Worm (Caenorhabditis elegans) whole organism, L4 larva: ENCODE results near the gene H03E18.1.

ENCODE experiments used
- D1046.2 ChIP-seq: fragments of 200-800 bp; sonication (Bioruptor generic); IDR thresholded peaks from 2 replicates; pipeline ENCODE4 v1.3.6; 2022; ENCODE audit warnings: missing genetic modification characterization, missing compliant biosample characterization
- F10B5.3 ChIP-seq: sonication (generic microtip); optimal IDR thresholded peaks from 2 replicates; lab custom pipeline; 2016; ENCODE audit warnings: mild to moderate bottlenecking, missing genetic modification characterization, missing compliant biosample characterization
- F44E2.7 ChIP-seq: fragments of 200-800 bp; sonication (Bioruptor generic); IDR thresholded peaks from 2 replicates; pipeline ENCODE4 v2.1.2; 2022; ENCODE audit warnings: missing genetic modification characterization, missing compliant biosample characterization
- T20F7.1 ChIP-seq: fragments of 200-800 bp; sonication (Bioruptor generic); optimal IDR thresholded peaks from 2 replicates; lab custom pipeline; 2018; ENCODE audit warnings: mild to moderate bottlenecking, missing genetic modification characterization, missing compliant biosample characterization
- T26A8.4 ChIP-seq: fragments of 200-800 bp; sonication (Bioruptor generic); IDR thresholded peaks from 2 replicates; pipeline ENCODE4 v1.3.6; 2022; ENCODE audit warnings: missing genetic modification characterization, missing compliant biosample characterization
- Y5F2A.4 ChIP-seq: fragments of 200-800 bp; sonication (Bioruptor generic); optimal IDR thresholded peaks from 2 replicates; lab custom pipeline; 2018; ENCODE audit warnings: mild to moderate bottlenecking, missing genetic modification characterization, missing compliant biosample characterization
- ZK546.5 ChIP-seq, 2 experiments: sonication (generic microtip); optimal IDR thresholded peaks; 2 replicates each; lab custom pipeline; 2017; ENCODE audit warnings: missing biosample characterization in 2 of 2, missing genetic modification characterization in 2 of 2
- attf-4 ChIP-seq: sonication (generic microtip); optimal IDR thresholded peaks from 3 replicates; lab custom pipeline; 2017; ENCODE audit warnings: missing biosample characterization, missing genetic modification characterization
- ceh-28 ChIP-seq: fragments of 150-350 bp; optimal IDR thresholded peaks from 2 replicates; lab custom pipeline; 2014; ENCODE audit warnings: missing biosample characterization, missing genetic modification reagents, missing genetic modification characterization
- ceh-82 ChIP-seq: sonication (generic microtip); optimal IDR thresholded peaks from 2 replicates; lab custom pipeline; 2017; ENCODE audit warnings: missing biosample characterization, missing genetic modification characterization
- daf-8 ChIP-seq: fragments of 200-800 bp; sonication (Bioruptor generic); IDR thresholded peaks from 2 replicates; pipeline ENCODE4 v1.3.6; 2022; ENCODE audit warnings: missing genetic modification characterization, missing compliant biosample characterization
- dmd-8 ChIP-seq: fragments of 200-800 bp; sonication (Bioruptor generic); IDR thresholded peaks from 2 replicates; pipeline ENCODE4 v1.3.6; 2022; ENCODE audit warnings: missing genetic modification characterization, missing compliant biosample characterization
- dmd-9 ChIP-seq: fragments of 200-800 bp; sonication (Bioruptor generic); IDR thresholded peaks from 2 replicates; pipeline ENCODE4 v1.3.6; 2022; ENCODE audit warnings: missing genetic modification reagents, missing genetic modification characterization, missing compliant biosample characterization
- dpl-1 ChIP-seq: fragments of 150-350 bp; optimal IDR thresholded peaks from 2 replicates; lab custom pipeline; 2014; ENCODE audit warnings: missing biosample characterization, missing genetic modification reagents, missing genetic modification characterization
- dve-1 ChIP-seq: sonication (generic microtip); optimal IDR thresholded peaks from 2 replicates; lab custom pipeline; 2017; ENCODE audit warnings: antibody characterized with exemption, mild to moderate bottlenecking, missing genetic modification characterization, missing compliant biosample characterization; ENCODE audit not compliant: insufficient read depth
- fos-1 ChIP-seq: fragments of 150-350 bp; optimal IDR thresholded peaks from 2 replicates; lab custom pipeline; 2014; ENCODE audit warnings: missing biosample characterization, missing genetic modification characterization
- hif-1 ChIP-seq, 2 experiments: sonication (generic microtip); optimal IDR thresholded peaks; 2 replicates each; lab custom pipeline; 2016 to 2017; ENCODE audit warnings: missing compliant biosample characterization in 2 of 2, missing genetic modification characterization in 2 of 2, missing genetic modification reagents in 2 of 2, missing genotype in 2 of 2, mild to moderate bottlenecking in 1 of 2
- hlh-11 ChIP-seq: fragments of 200-800 bp; sonication (Bioruptor generic); optimal IDR thresholded peaks from 2 replicates; lab custom pipeline; 2018; ENCODE audit warnings: mild to moderate bottlenecking, missing genetic modification characterization, missing compliant biosample characterization
- hlh-30 ChIP-seq: sonication (generic microtip); optimal IDR thresholded peaks from 2 replicates; lab custom pipeline; 2017; ENCODE audit warnings: antibody characterized with exemption, mild to moderate bottlenecking, missing genetic modification characterization, missing compliant biosample characterization; ENCODE audit not compliant: insufficient read depth
- jun-1 ChIP-seq: fragments of 150-350 bp; optimal IDR thresholded peaks from 2 replicates; lab custom pipeline; 2014; ENCODE audit warnings: missing biosample characterization, missing genetic modification reagents, missing genetic modification characterization
- lin-15B ChIP-seq: fragments of 150-350 bp; sonication (generic microtip); optimal IDR thresholded peaks from 3 replicates; lab custom pipeline; 2014; ENCODE audit warnings: missing biosample characterization, missing genetic modification characterization
- lin-39 ChIP-seq: fragments of 150-350 bp; optimal IDR thresholded peaks from 2 replicates; lab custom pipeline; 2014; ENCODE audit warnings: missing biosample characterization, missing genetic modification reagents, missing genetic modification characterization
- madf-5 ChIP-seq, 2 experiments: fragments of 200-800 bp; sonication (Bioruptor generic); IDR thresholded peaks; 2 replicates each; pipeline ENCODE4 v1.3.6; 2022; ENCODE audit warnings: missing compliant biosample characterization in 2 of 2, missing genetic modification characterization in 2 of 2
- madf-9 ChIP-seq: fragments of 200-800 bp; sonication (Bioruptor generic); conservative IDR thresholded peaks from 2 replicates; pipeline ENCODE4 v1.3.6; 2022; ENCODE audit warnings: missing genetic modification reagents, missing genetic modification characterization, missing compliant biosample characterization
- mdl-1 ChIP-seq, 2 experiments: fragments of 150-350 bp in 1 of 2; sonication (generic microtip) in 1 of 2; optimal IDR thresholded peaks; 2 replicates each; lab custom pipeline; 2014 to 2017; ENCODE audit warnings: missing biosample characterization in 2 of 2, missing genetic modification characterization in 2 of 2
- mdt-29 ChIP-seq: fragments of 200-800 bp; sonication (Bioruptor generic); IDR thresholded peaks from 2 replicates; pipeline ENCODE4 v1.3.6; 2022; ENCODE audit warnings: missing genetic modification reagents, missing genetic modification characterization, missing compliant biosample characterization
- mes-2 ChIP-seq: sonication (generic microtip); optimal IDR thresholded peaks from 2 replicates; lab custom pipeline; 2016; ENCODE audit warnings: missing genotype, mild to moderate bottlenecking, missing genetic modification characterization, missing compliant biosample characterization; ENCODE audit not compliant: poor library complexity, severe bottlenecking
- mxl-2 ChIP-seq: fragments of 200-800 bp; sonication (Bioruptor generic); conservative IDR thresholded peaks from 2 replicates; pipeline ENCODE4 v1.3.6; 2022; ENCODE audit warnings: missing genetic modification reagents, missing genetic modification characterization, missing compliant biosample characterization
- mxl-3 ChIP-seq: fragments of 200-800 bp; sonication (Bioruptor generic); optimal IDR thresholded peaks from 2 replicates; lab custom pipeline; 2018; ENCODE audit warnings: mild to moderate bottlenecking, missing genetic modification characterization, missing compliant biosample characterization
- nhr-237 ChIP-seq: sonication (generic microtip); optimal IDR thresholded peaks from 2 replicates; lab custom pipeline; 2017; ENCODE audit warnings: missing biosample characterization, missing genetic modification characterization
- nhr-41 ChIP-seq: fragments of 200-800 bp; sonication (Bioruptor generic); IDR thresholded peaks from 2 replicates; pipeline ENCODE4 v1.3.6; 2022; ENCODE audit warnings: missing genetic modification reagents, missing genetic modification characterization, missing compliant biosample characterization
- nhr-48 ChIP-seq: sonication (generic microtip); optimal IDR thresholded peaks from 2 replicates; lab custom pipeline; 2016; ENCODE audit warnings: mild to moderate bottlenecking, missing genetic modification characterization, missing compliant biosample characterization
- nhr-6 ChIP-seq: fragments of 150-350 bp; optimal IDR thresholded peaks from 2 replicates; lab custom pipeline; 2014; ENCODE audit warnings: missing biosample characterization, missing genetic modification characterization
- nhr-76 ChIP-seq: fragments of 150-350 bp; optimal IDR thresholded peaks from 2 replicates; lab custom pipeline; 2014; ENCODE audit warnings: missing biosample characterization, missing genetic modification characterization
- pha-4 ChIP-seq, 2 experiments: fragments of 150-350 bp in 1 of 2; fragments of 200-800 bp in 1 of 2; sonication (Bioruptor generic) in 1 of 2; IDR thresholded peaks in 1 of 2; optimal IDR thresholded peaks in 1 of 2; 2 replicates each; pipeline versions ENCODE4 v1.3.6 to Lab custom; 2014 to 2022; ENCODE audit warnings: missing genetic modification characterization in 2 of 2, missing genetic modification reagents in 2 of 2, missing biosample characterization in 1 of 2, missing compliant biosample characterization in 1 of 2
- php-3 ChIP-seq: fragments of 200-800 bp; sonication (Bioruptor generic); IDR thresholded peaks from 2 replicates; pipeline ENCODE4 v1.3.6; 2022; ENCODE audit warnings: missing genetic modification reagents, missing genetic modification characterization, missing compliant biosample characterization
- pqm-1 ChIP-seq: sonication (generic microtip); optimal IDR thresholded peaks from 2 replicates; lab custom pipeline; 2017; ENCODE audit warnings: missing biosample characterization, missing genetic modification characterization
- rbr-2 ChIP-seq: sonication (generic microtip); optimal IDR thresholded peaks from 2 replicates; lab custom pipeline; 2016; ENCODE audit warnings: missing genotype, missing genetic modification characterization, missing compliant biosample characterization
- saeg-2 ChIP-seq: fragments of 200-800 bp; sonication (Bioruptor generic); IDR thresholded peaks from 2 replicates; pipeline ENCODE4 v1.3.6; 2022; ENCODE audit warnings: missing genetic modification reagents, missing genetic modification characterization, missing compliant biosample characterization
- sdz-12 ChIP-seq: fragments of 200-800 bp; sonication (Bioruptor generic); optimal IDR thresholded peaks from 2 replicates; lab custom pipeline; 2018; ENCODE audit warnings: mild to moderate bottlenecking, missing genetic modification characterization, missing compliant biosample characterization
- set-16 ChIP-seq: fragments of 200-800 bp; sonication (Bioruptor generic); IDR thresholded peaks from 2 replicates; pipeline ENCODE4 v1.3.6; 2022; ENCODE audit warnings: missing genetic modification reagents, missing genetic modification characterization, missing compliant biosample characterization
- skn-1 ChIP-seq: fragments of 150-350 bp; optimal IDR thresholded peaks from 2 replicates; lab custom pipeline; 2014; ENCODE audit warnings: missing biosample characterization, missing genetic modification characterization
- snpc-1.2 ChIP-seq: fragments of 200-800 bp; sonication (Bioruptor generic); IDR thresholded peaks from 2 replicates; pipeline ENCODE4 v1.3.6; 2022; ENCODE audit warnings: missing genetic modification reagents, missing genetic modification characterization, missing compliant biosample characterization
- tag-97 ChIP-seq: fragments of 200-800 bp; sonication (Bioruptor generic); IDR thresholded peaks from 2 replicates; pipeline ENCODE4 v1.3.6; 2022; ENCODE audit warnings: missing genetic modification characterization, missing compliant biosample characterization
- vab-7 ChIP-seq: fragments of 200-800 bp; sonication (Bioruptor generic); IDR thresholded peaks from 2 replicates; pipeline ENCODE4 v1.3.6; 2022; ENCODE audit warnings: missing genetic modification reagents, missing genetic modification characterization, missing compliant biosample characterization
- zag-1 ChIP-seq: fragments of 150-350 bp; optimal IDR thresholded peaks from 2 replicates; lab custom pipeline; 2014; ENCODE audit warnings: missing biosample characterization, missing genetic modification characterization
- zfp-2 ChIP-seq: sonication (generic microtip); optimal IDR thresholded peaks from 2 replicates; lab custom pipeline; 2016; ENCODE audit warnings: mild to moderate bottlenecking, missing genetic modification characterization, missing compliant biosample characterization
- zfp-3 ChIP-seq: fragments of 200-800 bp; sonication (Bioruptor generic); conservative IDR thresholded peaks from 2 replicates; pipeline ENCODE4 v1.3.6; 2022; ENCODE audit warnings: missing genetic modification reagents, missing genetic modification characterization, missing compliant biosample characterization
- ztf-7 ChIP-seq: fragments of 150-350 bp; optimal IDR thresholded peaks from 2 replicates; lab custom pipeline; 2014; ENCODE audit warnings: missing biosample characterization, missing genetic modification characterization

The H03E18.1 gene

ce11 chrX:8545971-8546442 is 38.3 kb downstream of the H03E18.1 start, which contains the start of gene sdha-1 (continued):
- TF ChIP-seq mxl-3 (GFP tag; lab: Kevin White, UChicago) (peak; percentile 93), tag-97 (no peak), mes-2 (tag; lab: Kevin White, UChicago) (peak; percentile 86), rbr-2 (tag; lab: Kevin White, UChicago) (peak; percentile 80), lin-15B (no peak), zfp-2 (tag; lab: Kevin White, UChicago) (no peak), madf-5 (GFP tag; IDR thresholded peaks at IDR 0.05; lab: Robert Waterston, UW) (no peak), nhr-6 (peak; percentile 46), dmd-8 (GFP tag; lab: Robert Waterston, UW) (no peak), pha-4 (GFP tag; IDR thresholded peaks at IDR 0.05; lab: Robert Waterston, UW) (peak; percentile 50; the same call in 1 of the 2 replicates), pha-4 (tag; optimal IDR thresholded peaks at IDR 0.05; lab: Kevin White, UChicago) (peak; percentile 44), jun-1 (tag; lab: Kevin White, UChicago) (peak; percentile 52), ZK546.5 (tag; optimal IDR thresholded peaks at IDR 0.05; lab: Kevin White, UChicago) (no peak), F44E2.7 (GFP tag; lab: Robert Waterston, UW) (no peak), php-3 (no peak), daf-8 (GFP tag; lab: Robert Waterston, UW) (no peak), nhr-48 (tag; lab: Kevin White, UChicago) (peak; percentile 59), zag-1 (tag; lab: Kevin White, UChicago) (no peak), hlh-30 (tag; lab: Kevin White, UChicago) (peak; percentile 94), lin-39 (no peak), nhr-41 (GFP tag; lab: Robert Waterston, UW) (peak; percentile 32; the same call in 1 of the 2 replicates), pqm-1 (tag; lab: Kevin White, UChicago) (peak; percentile 67), ceh-28 (tag; lab: Kevin White, UChicago) (no peak), sdz-12 (GFP tag; lab: Kevin White, UChicago) (no peak), hlh-11 (peak; percentile 96), fos-1 (no peak), attf-4 (tag; lab: Kevin White, UChicago) (no peak), Y5F2A.4 (GFP tag; lab: Kevin White, UChicago) (no peak), dmd-9 (no peak), saeg-2 (GFP tag; lab: Robert Waterston, UW) (peak; percentile 64; the same call in 1 of the 2 replicates), ceh-82 (tag; lab: Kevin White, UChicago) (no peak), snpc-1.2 (GFP tag; lab: Robert Waterston, UW) (no peak), vab-7 (GFP tag; lab: Robert Waterston, UW) (no peak), mdt-29 (GFP tag; lab: Robert Waterston, UW) (no peak), nhr-237 (tag; lab: Kevin White, UChicago) (no peak), nhr-76 (no peak), dpl-1 (GFP tag; lab: Kevin White, UChicago) (peak; percentile 80), set-16 (no peak), T26A8.4 (GFP tag; lab: Robert Waterston, UW) (peak; percentile 71), D1046.2 (GFP tag; lab: Robert Waterston, UW) (no peak)
- TF ChIP-seq, all 104 proteins: peak for 47

ce11 chrX:8549026-8549425 is 41.4 kb downstream of the H03E18.1 start, which contains the start of gene D2021.4:
TSS of gene D2021.4 (minus strand) at chrX:8549073.
- TF ChIP-seq sdz-12 (GFP tag; lab: Kevin White, UChicago) (no peak), skn-1 (no peak), mdl-1 (tag; optimal IDR thresholded peaks at IDR 0.05; lab: Kevin White, UChicago) (peak in 1 of 2 experiments; percentile 35), hif-1 (tag; optimal IDR thresholded peaks at IDR 0.05; lab: Kevin White, UChicago) (peak in 1 of 2 experiments; percentile 62), nhr-48 (tag; lab: Kevin White, UChicago) (no peak), dve-1 (tag; lab: Kevin White, UChicago) (peak; percentile 55), mxl-2 (GFP tag; lab: Robert Waterston, UW) (no peak), hlh-30 (tag; lab: Kevin White, UChicago) (peak; percentile 38), zag-1 (tag; lab: Kevin White, UChicago) (no peak), F10B5.3 (tag; lab: Kevin White, UChicago) (no peak), zfp-2 (tag; lab: Kevin White, UChicago) (no peak), pha-4 (GFP tag; IDR thresholded peaks at IDR 0.05; lab: Robert Waterston, UW) (no peak), pha-4 (tag; optimal IDR thresholded peaks at IDR 0.05; lab: Kevin White, UChicago) (no peak), madf-9 (GFP tag; lab: Robert Waterston, UW) (no peak), hlh-11 (peak; percentile 71), php-3 (no peak), ztf-7 (tag; lab: Kevin White, UChicago) (peak; percentile 22), zfp-3 (GFP tag; lab: Robert Waterston, UW) (no peak), vab-7 (GFP tag; lab: Robert Waterston, UW) (no peak), T20F7.1 (GFP tag; lab: Kevin White, UChicago) (peak; percentile 4)
